Worm (Caenorhabditis elegans): Measurements from ENCODE around the gene F26F12.2.
A peak's percentile ranks its signal among the peaks of the same experiment; 100 is the strongest.

F26F12.2 gene

ce11 chrV:5845162-5845561 lies 6.7 kb upstream of the F26F12.2 start:
- TF ChIP-seq K11D2.4 (GFP tag; IDR thresholded peaks at IDR 0.05) (0 out of 2 replicates have a peak, but pooled peaks have one; percentile 17), egrh-3 (GFP tag; IDR thresholded peaks at IDR 0.05) (0 out of 2 replicates have a peak, but pooled peaks have one; percentile 19), pbrm-1 (GFP tag; IDR thresholded peaks at IDR 0.05) (no peak)

- TF ChIP-seq Y95B8A.8 (GFP tag; IDR thresholded peaks at IDR 0.05) (peak; percentile 60; the same call in 1 of the 2 replicates), lin-40 (tag; optimal IDR thresholded peaks at IDR 0.05) (peak; percentile 74), ama-1 (optimal IDR thresholded peaks at IDR 0.05) (peak; percentile 69), ama-1 (GFP tag; optimal IDR thresholded peaks at IDR 0.05) (no peak), pbrm-1 (GFP tag; IDR thresholded peaks at IDR 0.05) (0 out of 2 replicates have a peak, but pooled peaks have one; percentile 48), C06A6.2 (GFP tag; conservative IDR thresholded peaks at IDR 0.05) (peak; percentile 56), ztf-26 (tag; optimal IDR thresholded peaks at IDR 0.05) (peak; percentile 42), let-607 (tag; optimal IDR thresholded peaks at IDR 0.05) (peak in 1 of 2 experiments; percentile 15), chd-7 (tag; optimal IDR thresholded peaks at IDR 0.05) (peak; percentile 51), K11D2.4 (GFP tag; IDR thresholded peaks at IDR 0.05) (peak; percentile 82), egl-18 (GFP tag; IDR thresholded peaks at IDR 0.05) (no peak), attf-5 (GFP tag; optimal IDR thresholded peaks at IDR 0.05) (peak; percentile 36), ekl-4 (GFP tag; IDR thresholded peaks at IDR 0.05) (peak; percentile 44; the same call in 1 of the 2 replicates), nfyb-1 (GFP tag; IDR thresholded peaks at IDR 0.05) (peak; percentile 70), lir-1 (GFP tag; conservative IDR thresholded peaks at IDR 0.05) (0 out of 2 replicates have a peak, but pooled peaks have one; percentile 23), ztf-6 (GFP tag; IDR thresholded peaks at IDR 0.05) (no peak), bed-2 (GFP tag; IDR thresholded peaks at IDR 0.05) (no peak), rcor-1 (GFP tag; IDR thresholded peaks at IDR 0.05) (peak; percentile 49; the same call in 1 of the 2 replicates), madf-3 (GFP tag; IDR thresholded peaks at IDR 0.05) (0 out of 2 replicates have a peak, but pooled peaks have one; percentile 10), somi-1 (GFP tag; optimal IDR thresholded peaks at IDR 0.05) (peak; percentile 78), egrh-3 (GFP tag; IDR thresholded peaks at IDR 0.05) (no peak), cebp-1 (GFP tag; IDR thresholded peaks at IDR 0.05) (peak; percentile 58; the same call in 1 of the 2 replicates), cebp-1 (tag; optimal IDR thresholded peaks at IDR 0.05) (peak; percentile 79), atf-7 (tag; optimal IDR thresholded peaks at IDR 0.05) (peak; percentile 64), Y67H2A.10 (GFP tag; conservative IDR thresholded peaks at IDR 0.05) (peak; percentile 63), die-1 (tag; optimal IDR thresholded peaks at IDR 0.05) (peak; percentile 25), tbp1 (GFP tag; optimal IDR thresholded peaks at IDR 0.05) (peak; percentile 56), egl-44 (GFP tag; IDR thresholded peaks at IDR 0.05) (peak; percentile 79), F22D6.2 (tag; optimal IDR thresholded peaks at IDR 0.05) (peak; percentile 68), lin-26 (GFP tag; IDR thresholded peaks at IDR 0.05) (peak; percentile 52; the same call in 1 of the 2 replicates), tlf-1 (GFP tag; optimal IDR thresholded peaks at IDR 0.05) (peak; percentile 25), F57C9.4 (tag; optimal IDR thresholded peaks at IDR 0.05) (no peak), F55B11.4 (tag; optimal IDR thresholded peaks at IDR 0.05; ENCODE audit: borderline replicate concordance, insufficient read depth) (no peak), hmg-1.2 (GFP tag; IDR thresholded peaks at IDR 0.05) (peak; percentile 20; the same call in 1 of the 2 replicates), K12H6.12 (tag; optimal IDR thresholded peaks at IDR 0.05) (peak; percentile 17), cebp-2 (GFP tag; IDR thresholded peaks at IDR 0.05) (no peak), nhr-80 (tag; optimal IDR thresholded peaks at IDR 0.05) (peak; percentile 17), snpc-4 (GFP tag; optimal IDR thresholded peaks at IDR 0.05) (no peak), snpc-4 (tag; optimal IDR thresholded peaks at IDR 0.05) (peak in 2 of 4 experiments; percentile 26 to 47), let-526 (GFP tag; IDR thresholded peaks at IDR 0.05) (peak; percentile 67; the same call in 1 of the 2 replicates), ceh-27 (GFP tag; optimal IDR thresholded peaks at IDR 0.05) (peak; percentile 58), sea-2 (GFP tag; IDR thresholded peaks at IDR 0.05) (0 out of 2 replicates have a peak, but pooled peaks have one; percentile 38), dpff-1 (tag; optimal IDR thresholded peaks at IDR 0.05) (peak; percentile 12), F52B5.7 (tag; optimal IDR thresholded peaks at IDR 0.05) (no peak), B0035.1 (tag; optimal IDR thresholded peaks at IDR 0.05) (no peak)
Observed at ce11 chrV:5844349-5844760, 5.9 kb upstream of the F26F12.2 start.
